Worm (Caenorhabditis elegans) whole organism, early embryonic: ENCODE data around the gene F54F7.14.

Experiments
- B0310.2 ChIP-seq: sonication (generic microtip); optimal IDR thresholded peaks from 2 replicates; lab custom pipeline; 2016; ENCODE audit warnings: mild to moderate bottlenecking, missing genetic modification characterization, missing compliant biosample characterization
- F13C5.2 ChIP-seq: sonication (generic microtip); optimal IDR thresholded peaks from 2 replicates; lab custom pipeline; 2017; ENCODE audit warnings: mild to moderate bottlenecking, missing genetic modification characterization, inconsistent platforms, missing compliant biosample characterization
- aly-1 ChIP-seq: sonication (generic microtip); optimal IDR thresholded peaks from 2 replicates; lab custom pipeline; 2016; ENCODE audit warnings: missing genetic modification characterization, missing compliant biosample characterization
- ama-1 ChIP-seq: fragments of 150-350 bp; optimal IDR thresholded peaks from 2 replicates; lab custom pipeline; 2014
- ceh-13 ChIP-seq: fragments of 200-800 bp; sonication (Bioruptor generic); optimal IDR thresholded peaks from 2 replicates; lab custom pipeline; 2018; ENCODE audit warnings: mild to moderate bottlenecking, missing genetic modification characterization, missing compliant biosample characterization
- ceh-36 ChIP-seq: sonication (generic microtip); optimal IDR thresholded peaks from 2 replicates; lab custom pipeline; 2016; ENCODE audit warnings: missing genetic modification characterization, inconsistent platforms, missing compliant biosample characterization
- ets-7 ChIP-seq: sonication (generic microtip); optimal IDR thresholded peaks from 2 replicates; lab custom pipeline; 2016; ENCODE audit warnings: missing genotype, missing genetic modification characterization, missing compliant biosample characterization
- flt-1 ChIP-seq: fragments of 200-800 bp; sonication (Bioruptor generic); IDR thresholded peaks from 2 replicates; pipeline ENCODE4 v1.3.6; 2022; ENCODE audit warnings: missing genetic modification characterization, missing compliant biosample characterization
- hmbx-1 ChIP-seq: sonication (generic microtip); optimal IDR thresholded peaks from 2 replicates; lab custom pipeline; 2016; ENCODE audit warnings: mild to moderate bottlenecking, missing genetic modification characterization, missing compliant biosample characterization
- hmg-4 ChIP-seq: fragments of 200-800 bp; sonication (Bioruptor generic); optimal IDR thresholded peaks from 2 replicates; lab custom pipeline; 2018; ENCODE audit warnings: mild to moderate bottlenecking, missing genetic modification characterization, missing compliant biosample characterization
- hnd-1 ChIP-seq: sonication (generic microtip); optimal IDR thresholded peaks from 2 replicates; lab custom pipeline; 2016; ENCODE audit warnings: missing genetic modification characterization, missing compliant biosample characterization
- pes-1 ChIP-seq: fragments of 200-800 bp; sonication (Bioruptor generic); IDR thresholded peaks from 2 replicates; pipeline ENCODE4 v1.3.6; 2022; ENCODE audit warnings: missing genetic modification reagents, missing genetic modification characterization, missing compliant biosample characterization
- scrt-1 ChIP-seq: fragments of 200-800 bp; sonication (Bioruptor generic); IDR thresholded peaks from 2 replicates; pipeline ENCODE4 v1.3.6; 2022; ENCODE audit warnings: missing genetic modification characterization, missing compliant biosample characterization
- sea-1 ChIP-seq: fragments of 200-800 bp; sonication (Bioruptor generic); conservative IDR thresholded peaks from 2 replicates; pipeline ENCODE4 v1.3.6; 2022; ENCODE audit warnings: missing genetic modification characterization, missing compliant biosample characterization
- tbx-11 ChIP-seq: fragments of 200-800 bp; sonication (Bioruptor generic); IDR thresholded peaks from 2 replicates; pipeline ENCODE4 v1.3.6; 2022; ENCODE audit warnings: missing genetic modification characterization, missing compliant biosample characterization
- tbx-37 ChIP-seq: fragments of 200-800 bp; sonication (Bioruptor generic); conservative IDR thresholded peaks from 2 replicates; pipeline ENCODE4 v1.3.6; 2022; ENCODE audit warnings: missing genetic modification reagents, missing genetic modification characterization, missing compliant biosample characterization
- tra-4 ChIP-seq: sonication (generic microtip); optimal IDR thresholded peaks from 2 replicates; lab custom pipeline; 2017; ENCODE audit warnings: missing genetic modification characterization, missing compliant biosample characterization

The F54F7.14 gene

ce11 chrX:11892328-11892727, 41.7 kb downstream of the F54F7.14 start, which contains the start of gene Y62H9A.8:
Gene Y62H9A.8 (minus strand): TSS chrX:11892428.
- TF ChIP-seq hmg-4 (no peak), ets-7 (no peak), hmbx-1 (tag; lab: Kevin White, UChicago) (no peak), ceh-13 (GFP tag; lab: Kevin White, UChicago) (no peak), hnd-1 (tag; lab: Kevin White, UChicago) (no peak), F13C5.2 (no peak), sea-1 (GFP tag; lab: Robert Waterston, UW) (no peak), flt-1 (GFP tag; lab: Robert Waterston, UW) (no peak), pes-1 (GFP tag; lab: Robert Waterston, UW) (no peak), ama-1 (lab: Kevin White, UChicago) (no peak), tbx-37 (GFP tag; lab: Robert Waterston, UW) (no peak), B0310.2 (no peak), tra-4 (no peak), aly-1 (tag; lab: Kevin White, UChicago) (no peak), tbx-11 (GFP tag; lab: Robert Waterston, UW) (no peak), ceh-36 (tag; lab: Kevin White, UChicago) (no peak)

- TF ChIP-seq pes-1 (GFP tag; lab: Robert Waterston, UW): no peak
- no peak for TF ChIP-seq B0310.2
- TF ChIP-seq flt-1 (GFP tag; lab: Robert Waterston, UW): no peak
- TF ChIP-seq aly-1 (tag; lab: Kevin White, UChicago): no peak
- TF ChIP-seq F13C5.2: no peak
- TF ChIP-seq ets-7: no peak
- TF ChIP-seq sea-1 (GFP tag; lab: Robert Waterston, UW): no peak
- no peak for TF ChIP-seq ceh-36 (tag; lab: Kevin White, UChicago)
- TF ChIP-seq hmbx-1 (tag; lab: Kevin White, UChicago): no peak
Measured at ce11 chrX:11896708-11897107, 46.0 kb downstream of the F54F7.14 start.

- TF ChIP-seq hmg-4 (no peak), tra-4 (no peak), tbx-37 (GFP tag; lab: Robert Waterston, UW) (no peak), ceh-36 (tag; lab: Kevin White, UChicago) (no peak), hnd-1 (tag; lab: Kevin White, UChicago) (no peak), flt-1 (GFP tag; lab: Robert Waterston, UW) (no peak), B0310.2 (no peak), scrt-1 (GFP tag; lab: Robert Waterston, UW) (no peak), tbx-11 (GFP tag; lab: Robert Waterston, UW) (no peak), F13C5.2 (no peak)
Measured at ce11 chrX:11898040-11898439, 47.4 kb downstream of the F54F7.14 start, which contains the start of gene Y62H9A.9. Gene Y62H9A.9 (minus strand): TSS chrX:11898140.

ce11 chrX:11899031-11899430, 48.4 kb downstream of the F54F7.14 start:
- TF ChIP-seq ceh-13 (GFP tag; lab: Kevin White, UChicago) (no peak), pes-1 (GFP tag; lab: Robert Waterston, UW) (no peak), tbx-37 (GFP tag; lab: Robert Waterston, UW) (no peak), aly-1 (tag; lab: Kevin White, UChicago) (no peak), F13C5.2 (no peak), flt-1 (GFP tag; lab: Robert Waterston, UW) (no peak), tbx-11 (GFP tag; lab: Robert Waterston, UW) (no peak), hmg-4 (no peak), ama-1 (lab: Kevin White, UChicago) (no peak), sea-1 (GFP tag; lab: Robert Waterston, UW) (no peak), hmbx-1 (tag; lab: Kevin White, UChicago) (no peak), ceh-36 (tag; lab: Kevin White, UChicago) (no peak), hnd-1 (tag; lab: Kevin White, UChicago) (no peak), tra-4 (no peak), ets-7 (no peak), B0310.2 (no peak), scrt-1 (GFP tag; lab: Robert Waterston, UW) (no peak)
